Worm (Caenorhabditis elegans): Measurements from ENCODE around the gene catp-5.

- TF ChIP-seq him-1 (tag; optimal IDR thresholded peaks at IDR 0.05), result no peak
- no peak for TF ChIP-seq W03F9.2 (tag; optimal IDR thresholded peaks at IDR 0.05)
- no peak for TF ChIP-seq dao-5 (tag; optimal IDR thresholded peaks at IDR 0.05)
Measured at ce11 chrX:8129543-8129942, 30.9 kb upstream of the catp-5 start, which contains the start of gene frpr-1.
